Worm (Caenorhabditis elegans): ENCODE results near the gene srsx-6.

DNA sequence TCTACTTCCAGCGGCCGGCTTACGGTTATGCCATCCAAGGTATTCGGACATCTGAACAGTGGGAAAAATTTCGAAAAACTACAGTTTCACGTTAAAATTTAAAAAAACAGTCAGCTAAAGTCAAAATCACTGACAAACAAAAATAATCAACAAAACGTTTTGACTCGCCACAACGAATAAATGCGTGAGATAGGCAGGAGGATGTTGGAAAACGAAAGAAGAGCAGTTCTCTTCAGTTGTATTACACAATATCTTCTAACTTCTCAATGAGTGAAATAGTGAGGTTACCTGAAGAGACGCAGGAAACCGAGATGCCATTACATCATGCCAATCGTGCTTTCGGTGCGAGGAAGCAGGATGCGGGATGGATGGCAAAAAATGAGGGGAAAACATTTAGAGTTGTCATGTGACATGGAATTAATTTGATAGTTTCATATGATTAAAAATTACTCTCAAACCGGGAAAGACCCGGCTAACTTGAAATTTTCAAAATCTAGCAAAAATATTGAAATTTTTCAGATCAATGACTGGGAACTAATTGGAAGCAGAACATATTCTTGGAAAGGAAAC, 33.0 kb upstream of the srsx-6 start, which contains the start of gene F40A3.6:
- TF ChIP-seq him-1 (tag; optimal IDR thresholded peaks at IDR 0.05) = no peak
- no peak for TF ChIP-seq dao-5 (tag; optimal IDR thresholded peaks at IDR 0.05)

All from whole organism, L4/young adult.